Worm (Caenorhabditis elegans) whole organism, early embryonic: ENCODE results near the gene ZK697.8.
A peak's percentile ranks its signal among the peaks of the same experiment; 100 is the strongest.

Experiments
- B0310.2 ChIP-seq: sonication (generic microtip); optimal IDR thresholded peaks from 2 replicates; lab custom pipeline; 2016; ENCODE audit warnings: mild to moderate bottlenecking, missing genetic modification characterization, missing compliant biosample characterization
- F13C5.2 ChIP-seq: sonication (generic microtip); optimal IDR thresholded peaks from 2 replicates; lab custom pipeline; 2017; ENCODE audit warnings: mild to moderate bottlenecking, missing genetic modification characterization, inconsistent platforms, missing compliant biosample characterization
- aly-1 ChIP-seq: sonication (generic microtip); optimal IDR thresholded peaks from 2 replicates; lab custom pipeline; 2016; ENCODE audit warnings: missing genetic modification characterization, missing compliant biosample characterization
- ama-1 ChIP-seq: fragments of 150-350 bp; optimal IDR thresholded peaks from 2 replicates; lab custom pipeline; 2014
- ceh-13 ChIP-seq: fragments of 200-800 bp; sonication (Bioruptor generic); optimal IDR thresholded peaks from 2 replicates; lab custom pipeline; 2018; ENCODE audit warnings: mild to moderate bottlenecking, missing genetic modification characterization, missing compliant biosample characterization
- ceh-36 ChIP-seq: sonication (generic microtip); optimal IDR thresholded peaks from 2 replicates; lab custom pipeline; 2016; ENCODE audit warnings: missing genetic modification characterization, inconsistent platforms, missing compliant biosample characterization
- ets-7 ChIP-seq: sonication (generic microtip); optimal IDR thresholded peaks from 2 replicates; lab custom pipeline; 2016; ENCODE audit warnings: missing genotype, missing genetic modification characterization, missing compliant biosample characterization
- flt-1 ChIP-seq: fragments of 200-800 bp; sonication (Bioruptor generic); IDR thresholded peaks from 2 replicates; pipeline ENCODE4 v1.3.6; 2022; ENCODE audit warnings: missing genetic modification characterization, missing compliant biosample characterization
- hmbx-1 ChIP-seq: sonication (generic microtip); optimal IDR thresholded peaks from 2 replicates; lab custom pipeline; 2016; ENCODE audit warnings: mild to moderate bottlenecking, missing genetic modification characterization, missing compliant biosample characterization
- hmg-4 ChIP-seq: fragments of 200-800 bp; sonication (Bioruptor generic); optimal IDR thresholded peaks from 2 replicates; lab custom pipeline; 2018; ENCODE audit warnings: mild to moderate bottlenecking, missing genetic modification characterization, missing compliant biosample characterization
- hnd-1 ChIP-seq: sonication (generic microtip); optimal IDR thresholded peaks from 2 replicates; lab custom pipeline; 2016; ENCODE audit warnings: missing genetic modification characterization, missing compliant biosample characterization
- pes-1 ChIP-seq: fragments of 200-800 bp; sonication (Bioruptor generic); IDR thresholded peaks from 2 replicates; pipeline ENCODE4 v1.3.6; 2022; ENCODE audit warnings: missing genetic modification reagents, missing genetic modification characterization, missing compliant biosample characterization
- scrt-1 ChIP-seq: fragments of 200-800 bp; sonication (Bioruptor generic); IDR thresholded peaks from 2 replicates; pipeline ENCODE4 v1.3.6; 2022; ENCODE audit warnings: missing genetic modification characterization, missing compliant biosample characterization
- sea-1 ChIP-seq: fragments of 200-800 bp; sonication (Bioruptor generic); conservative IDR thresholded peaks from 2 replicates; pipeline ENCODE4 v1.3.6; 2022; ENCODE audit warnings: missing genetic modification characterization, missing compliant biosample characterization
- tbx-11 ChIP-seq: fragments of 200-800 bp; sonication (Bioruptor generic); IDR thresholded peaks from 2 replicates; pipeline ENCODE4 v1.3.6; 2022; ENCODE audit warnings: missing genetic modification characterization, missing compliant biosample characterization
- tbx-37 ChIP-seq: fragments of 200-800 bp; sonication (Bioruptor generic); conservative IDR thresholded peaks from 2 replicates; pipeline ENCODE4 v1.3.6; 2022; ENCODE audit warnings: missing genetic modification reagents, missing genetic modification characterization, missing compliant biosample characterization
- tra-4 ChIP-seq: sonication (generic microtip); optimal IDR thresholded peaks from 2 replicates; lab custom pipeline; 2017; ENCODE audit warnings: missing genetic modification characterization, missing compliant biosample characterization

Gene ZK697.8

ce11 chrV:1755589-1755988 lies 6.6 kb upstream of the ZK697.8 start, which contains the start of gene ZK697.14:
Gene ZK697.14 (minus strand): TSS chrV:1755689.
- TF ChIP-seq hmbx-1 (no peak), ets-7 (no peak), hnd-1 (tag; lab: Kevin White, UChicago) (no peak), B0310.2 (tag; lab: Kevin White, UChicago) (no peak), aly-1 (no peak), flt-1 (GFP tag; lab: Robert Waterston, UW) (no peak), ceh-36 (tag; lab: Kevin White, UChicago) (no peak), scrt-1 (GFP tag; lab: Robert Waterston, UW) (no peak), pes-1 (GFP tag; lab: Robert Waterston, UW) (no peak), F13C5.2 (tag; lab: Kevin White, UChicago) (no peak), tbx-37 (GFP tag; lab: Robert Waterston, UW) (no peak), sea-1 (no peak), hmg-4 (GFP tag; lab: Kevin White, UChicago) (no peak), ceh-13 (GFP tag; lab: Kevin White, UChicago) (no peak)

ce11 chrV:1752496-1752895 lies 3.5 kb upstream of the ZK697.8 start, which contains the start of gene ZK697.1:
Gene ZK697.1 (plus strand): TSS chrV:1752796.
- TF ChIP-seq sea-1 (no peak), tbx-11 (GFP tag; lab: Robert Waterston, UW) (no peak), scrt-1 (GFP tag; lab: Robert Waterston, UW) (no peak), ets-7 (no peak), F13C5.2 (tag; lab: Kevin White, UChicago) (no peak)

DNA sequence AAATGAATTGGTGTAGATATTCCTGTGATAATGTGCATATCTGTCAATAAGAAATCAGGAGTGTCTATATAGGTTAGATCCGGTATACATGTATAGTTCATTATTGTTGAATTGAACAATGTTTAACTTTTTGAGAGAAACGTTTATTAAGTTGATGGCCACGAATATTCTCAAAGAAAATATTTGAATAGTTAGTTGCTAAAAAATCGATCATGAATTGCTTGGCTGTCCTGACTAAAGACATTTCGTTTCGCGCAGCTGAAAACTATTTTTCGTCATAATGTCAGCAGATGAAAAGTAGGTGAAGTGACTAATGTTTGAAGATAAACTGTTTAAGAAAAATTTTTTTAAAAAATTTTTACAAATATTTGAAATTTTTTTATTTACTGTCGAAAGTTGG lies 2.5 kb upstream of the ZK697.8 start, which contains the start of gene srh-199:
Gene srh-199 (minus strand): TSS at position 101 of the 400 bp plus-strand sequence.
- TF ChIP-seq hmg-4 (GFP tag; lab: Kevin White, UChicago), result no peak
- TF ChIP-seq hmbx-1, result no peak
- TF ChIP-seq hnd-1 (tag; lab: Kevin White, UChicago), result no peak
- no peak for TF ChIP-seq tra-4 (tag; lab: Kevin White, UChicago)
- no peak for TF ChIP-seq scrt-1 (GFP tag; lab: Robert Waterston, UW)
- no peak for TF ChIP-seq ama-1 (lab: Kevin White, UChicago)
- no peak for TF ChIP-seq flt-1 (GFP tag; lab: Robert Waterston, UW)
- no peak for TF ChIP-seq ceh-36 (tag; lab: Kevin White, UChicago)
- no peak for TF ChIP-seq tbx-11 (GFP tag; lab: Robert Waterston, UW)
- no peak for TF ChIP-seq F13C5.2 (tag; lab: Kevin White, UChicago)
- no peak for TF ChIP-seq ceh-13 (GFP tag; lab: Kevin White, UChicago)
- TF ChIP-seq B0310.2 (tag; lab: Kevin White, UChicago), result no peak
- TF ChIP-seq sea-1, result no peak
- TF ChIP-seq tbx-37 (GFP tag; lab: Robert Waterston, UW), result no peak
- no peak for TF ChIP-seq pes-1 (GFP tag; lab: Robert Waterston, UW)
- no peak for TF ChIP-seq ets-7
- no peak for TF ChIP-seq aly-1

DNA sequence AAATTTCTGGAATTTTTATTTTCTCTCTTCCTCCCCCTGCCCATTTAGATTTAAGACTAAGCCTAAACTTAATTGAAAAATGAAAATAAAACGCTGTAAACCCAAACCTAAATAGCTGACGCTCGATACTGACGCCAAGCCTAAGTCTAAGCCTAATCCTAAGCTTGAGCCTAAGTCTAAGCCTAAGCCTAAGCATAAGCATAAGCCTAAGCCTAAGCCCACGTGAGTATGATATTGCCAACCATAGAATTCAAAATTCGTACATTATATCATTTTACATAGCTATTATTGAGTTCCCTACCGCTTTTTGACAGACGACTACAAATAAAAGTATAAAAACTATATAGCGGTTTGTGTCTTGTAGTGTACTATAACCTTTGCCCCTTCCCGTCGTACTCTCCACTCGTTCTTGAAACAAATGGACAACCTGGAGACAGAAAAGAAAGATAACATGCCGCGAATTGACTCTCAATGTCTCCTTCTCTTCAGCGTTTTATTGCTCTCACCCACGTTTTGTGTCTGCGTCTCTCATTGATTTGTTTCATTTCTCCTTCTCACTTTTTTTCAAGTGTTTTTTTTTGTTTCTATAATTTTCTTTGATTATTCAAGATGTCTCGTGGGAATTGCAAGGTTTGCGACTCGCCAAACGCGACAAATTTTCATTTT lies 5.6 kb downstream of the ZK697.8 start, which contains the start of gene nhr-256:
Gene nhr-256 (plus strand): TSS at position 567 of the 666 bp plus-strand sequence.
- TF ChIP-seq tbx-11 (GFP tag; lab: Robert Waterston, UW) (no peak), ceh-36 (tag; lab: Kevin White, UChicago) (peak; percentile 38)

- TF ChIP-seq ceh-13 (GFP tag; lab: Kevin White, UChicago), result no peak
- no peak for TF ChIP-seq pes-1 (GFP tag; lab: Robert Waterston, UW)
- TF ChIP-seq sea-1, result no peak
- TF ChIP-seq hnd-1 (tag; lab: Kevin White, UChicago), result no peak
- TF ChIP-seq hmg-4 (GFP tag; lab: Kevin White, UChicago), result no peak
- TF ChIP-seq aly-1, result no peak
- TF ChIP-seq tbx-37 (GFP tag; lab: Robert Waterston, UW), result no peak
- no peak for TF ChIP-seq B0310.2 (tag; lab: Kevin White, UChicago)
- no peak for TF ChIP-seq ets-7
- TF ChIP-seq flt-1 (GFP tag; lab: Robert Waterston, UW), result no peak
- TF ChIP-seq F13C5.2 (tag; lab: Kevin White, UChicago), result no peak
These were observed 7.9 kb downstream of the ZK697.8 start, which contains the start of gene srab-25 for ce11 chrV:1741074-1741473. Gene srab-25 (minus strand): TSS chrV:1741174.

ce11 chrV:1734569-1734968 lies 14.4 kb downstream of the ZK697.8 start, which contains the start of gene str-160:
Gene str-160 (plus strand): TSS chrV:1734869.
- no peak for TF ChIP-seq ets-7
- no peak for TF ChIP-seq ceh-36 (tag; lab: Kevin White, UChicago)
- no peak for TF ChIP-seq hmbx-1
- TF ChIP-seq scrt-1 (GFP tag; lab: Robert Waterston, UW), result no peak
- no peak for TF ChIP-seq tbx-11 (GFP tag; lab: Robert Waterston, UW)
- TF ChIP-seq flt-1 (GFP tag; lab: Robert Waterston, UW), result no peak
- TF ChIP-seq tbx-37 (GFP tag; lab: Robert Waterston, UW), result no peak
- no peak for TF ChIP-seq pes-1 (GFP tag; lab: Robert Waterston, UW)
- TF ChIP-seq aly-1, result no peak
- TF ChIP-seq ama-1 (lab: Kevin White, UChicago), result no peak
- no peak for TF ChIP-seq sea-1

DNA sequence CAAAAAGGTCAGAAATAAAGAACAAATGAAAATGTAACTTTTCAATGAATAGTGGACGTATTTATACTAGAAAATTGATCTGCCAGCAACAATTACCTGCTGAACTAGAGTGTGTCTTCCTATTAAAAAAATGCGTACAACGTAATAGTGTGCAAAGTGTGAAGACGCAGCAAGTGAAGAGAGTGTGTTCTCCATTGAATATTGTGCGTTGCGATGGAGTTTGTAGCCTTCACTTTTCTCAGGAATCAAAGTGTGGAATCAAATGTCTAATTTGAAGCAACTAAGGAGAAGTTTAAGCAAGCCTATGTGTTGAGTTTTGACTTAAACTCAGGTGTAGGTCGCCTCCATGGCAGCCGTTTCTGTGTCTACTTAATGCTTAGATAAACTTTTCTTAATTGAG lies 17.0 kb downstream of the ZK697.8 start, which contains the start of gene gst-21:
Gene gst-21 (minus strand): TSS at position 101 of the 400 bp plus-strand sequence.
- no peak for TF ChIP-seq hmg-4 (GFP tag; lab: Kevin White, UChicago)

ce11 chrV:1725353-1725752 lies 23.6 kb downstream of the ZK697.8 start, which contains the start of gene sri-27:
Gene sri-27 (plus strand): TSS chrV:1725653.
- TF ChIP-seq aly-1 (no peak), F13C5.2 (tag; lab: Kevin White, UChicago) (no peak), sea-1 (no peak), tra-4 (tag; lab: Kevin White, UChicago) (no peak)
